Worm (Caenorhabditis elegans): ENCODE results near the gene zchc-1A.

ce11 chrX:5202399-5202798 is 28.2 kb downstream of the zchc-1A start:
- no peak for TF ChIP-seq klf-2 (GFP tag; conservative IDR thresholded peaks at IDR 0.05)
- no peak for TF ChIP-seq cog-1 (tag; optimal IDR thresholded peaks at IDR 0.05)
- no peak for TF ChIP-seq med-1 (GFP tag; optimal IDR thresholded peaks at IDR 0.05; ENCODE audit: insufficient read depth)
- TF ChIP-seq ref-1 (GFP tag; conservative IDR thresholded peaks at IDR 0.05): no peak
- no peak for TF ChIP-seq ztf-29 (GFP tag; IDR thresholded peaks at IDR 0.05)
- TF ChIP-seq ztf-23 (GFP tag; IDR thresholded peaks at IDR 0.05): no peak
- TF ChIP-seq T22C8.4 (GFP tag; IDR thresholded peaks at IDR 0.05): no peak
- TF ChIP-seq flt-1 (GFP tag; IDR thresholded peaks at IDR 0.05): no peak
